Fruit fly (Drosophila melanogaster) whole organism, pupa: Measurements from ENCODE around the gene Lectin-galC1.
A peak's percentile ranks its signal among the peaks of the same experiment; 100 is the strongest.

ENCODE experiments used
- CG10348 ChIP-seq: fragments of 200-800 bp; sonication (Bioruptor generic); IDR thresholded peaks from 2 replicates; pipeline ENCODE4 v1.3.6; 2022; ENCODE audit warnings: missing biosample characterization, missing genetic modification characterization
- CG12605 ChIP-seq: fragments of 200-800 bp; sonication (Bioruptor generic); IDR thresholded peaks from 2 replicates; pipeline ENCODE4 v1.3.6; 2022; ENCODE audit warnings: missing biosample characterization, missing genetic modification characterization
- CG13204 ChIP-seq: fragments of 200-800 bp; sonication (Bioruptor generic); optimal IDR thresholded peaks from 2 replicates; lab custom pipeline; 2018; ENCODE audit warnings: missing biosample characterization, mild to moderate bottlenecking, missing genetic modification characterization, moderate library complexity
- CG14655 ChIP-seq: fragments of 200-800 bp; sonication (Bioruptor generic); optimal IDR thresholded peaks from 3 replicates; lab custom pipeline; 2017; ENCODE audit warnings: mild to moderate bottlenecking, missing biosample characterization, missing genetic modification reagents, missing genetic modification characterization
- CG15710 ChIP-seq: fragments of 200-800 bp; sonication (Bioruptor generic); optimal IDR thresholded peaks from 2 replicates; lab custom pipeline; 2018; ENCODE audit warnings: missing biosample characterization, mild to moderate bottlenecking, missing genetic modification characterization, moderate library complexity
- CG17806 ChIP-seq: fragments of 200-800 bp; sonication (Bioruptor generic); optimal IDR thresholded peaks from 2 replicates; lab custom pipeline; 2018; ENCODE audit warnings: missing biosample characterization, mild to moderate bottlenecking, missing genetic modification characterization, moderate library complexity
- CG32121 ChIP-seq: fragments of 200-800 bp; sonication (Bioruptor generic); IDR thresholded peaks from 2 replicates; pipeline ENCODE4 v1.3.6; 2022; ENCODE audit warnings: missing biosample characterization, missing genetic modification characterization
- CG34367 ChIP-seq: fragments of 200-800 bp; sonication (Bioruptor generic); optimal IDR thresholded peaks from 2 replicates; lab custom pipeline; 2018; ENCODE audit warnings: missing biosample characterization, mild to moderate bottlenecking, missing genetic modification characterization
- CG4496 ChIP-seq: fragments of 200-800 bp; sonication (Bioruptor generic); IDR thresholded peaks from 3 replicates; pipeline ENCODE4 v1.3.6; 2022; ENCODE audit warnings: missing biosample characterization, missing genetic modification characterization
- CG8159 ChIP-seq: fragments of 200-800 bp; sonication (Bioruptor generic); optimal IDR thresholded peaks from 3 replicates; lab custom pipeline; 2018; ENCODE audit warnings: missing biosample characterization, mild to moderate bottlenecking, missing genetic modification characterization, moderate library complexity
- CG8301 ChIP-seq: fragments of 200-800 bp; sonication (Bioruptor generic); optimal IDR thresholded peaks from 2 replicates; lab custom pipeline; 2018; ENCODE audit warnings: missing biosample characterization, mild to moderate bottlenecking, missing genetic modification characterization
- CG9948 ChIP-seq: fragments of 200-800 bp; sonication (Bioruptor generic); optimal IDR thresholded peaks from 2 replicates; lab custom pipeline; 2018; ENCODE audit warnings: missing biosample characterization, mild to moderate bottlenecking, missing genetic modification characterization, moderate library complexity
- D1 ChIP-seq: fragments of 200-800 bp; sonication (Bioruptor generic); optimal IDR thresholded peaks from 2 replicates; lab custom pipeline; 2018; ENCODE audit warnings: missing biosample characterization, mild to moderate bottlenecking, missing genetic modification characterization, moderate library complexity
- EcR ChIP-seq: fragments of 200-800 bp; sonication (Bioruptor generic); optimal IDR thresholded peaks from 3 replicates; lab custom pipeline; 2019; ENCODE audit warnings: missing biosample characterization, missing genetic modification characterization, mild to moderate bottlenecking, moderate library complexity, missing genetic modification reagents
- Ets98B ChIP-seq: fragments of 200-800 bp; sonication (Bioruptor generic); IDR thresholded peaks from 2 replicates; pipeline ENCODE4 v1.3.6; 2022; ENCODE audit warnings: missing biosample characterization, missing genetic modification characterization
- Pif1A ChIP-seq: fragments of 200-800 bp; sonication (Bioruptor generic); optimal IDR thresholded peaks from 3 replicates; lab custom pipeline; 2016; ENCODE audit warnings: missing biosample characterization, missing genetic modification characterization
- Pif1B ChIP-seq: fragments of 200-800 bp; sonication (Bioruptor generic); optimal IDR thresholded peaks from 3 replicates; lab custom pipeline; 2016; ENCODE audit warnings: missing biosample characterization, missing genetic modification characterization
- Snoo ChIP-seq: fragments of 200-800 bp; sonication (Bioruptor generic); optimal IDR thresholded peaks from 3 replicates; lab custom pipeline; 2017; ENCODE audit warnings: missing biosample characterization, mild to moderate bottlenecking, missing genetic modification characterization, inconsistent platforms
- fd96Ca ChIP-seq: fragments of 200-800 bp; sonication (Bioruptor generic); IDR thresholded peaks from 3 replicates; pipeline ENCODE4 v1.3.6; 2022; ENCODE audit warnings: missing biosample characterization, missing genetic modification characterization
- gl ChIP-seq: fragments of 200-800 bp; sonication (Bioruptor generic); optimal IDR thresholded peaks from 2 replicates; lab custom pipeline; 2018; ENCODE audit warnings: missing biosample characterization, mild to moderate bottlenecking, missing genetic modification characterization
- rn ChIP-seq: fragments of 200-800 bp; sonication (Bioruptor generic); IDR thresholded peaks from 2 replicates; pipeline ENCODE4 v1.3.6; 2022; ENCODE audit warnings: missing biosample characterization, missing genetic modification characterization

The Lectin-galC1 gene

DNA sequence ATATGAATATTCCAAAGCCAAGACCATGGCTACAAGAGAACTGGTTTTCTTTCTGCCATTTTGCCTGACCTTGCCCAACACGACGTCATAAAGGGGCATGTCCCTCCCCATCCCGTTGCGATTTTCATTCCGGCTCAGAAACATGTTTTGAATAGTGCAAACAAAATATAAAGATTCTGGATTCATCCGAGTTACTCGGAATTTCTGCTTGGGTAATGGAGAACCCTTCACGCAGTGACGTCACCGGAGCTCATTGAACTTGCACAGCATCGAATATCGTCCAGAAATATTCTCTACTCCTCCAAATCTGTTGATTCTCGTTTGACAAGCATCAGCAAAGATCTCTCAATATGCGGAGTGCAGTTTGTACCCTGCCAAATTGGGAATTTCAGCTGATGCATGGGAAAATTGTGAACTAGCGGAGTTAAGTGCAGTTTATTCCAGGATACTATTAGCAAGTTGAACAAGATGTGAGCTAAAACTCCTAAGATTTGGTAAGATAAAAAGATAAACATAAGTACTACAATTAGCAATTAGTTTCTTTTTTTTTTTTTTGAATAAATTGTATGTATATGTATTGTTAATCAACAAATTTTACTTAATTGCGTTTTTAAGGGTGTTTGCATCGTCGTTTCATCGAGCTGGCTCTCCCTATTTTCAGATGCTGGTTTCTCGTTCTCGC is 37.0 kb downstream of the Lectin-galC1 start, which contains the start of gene CG10026:
Gene CG10026, plus strand, starts transcription at position 187 of the 682 bp plus-strand sequence.
- TF ChIP-seq Ets98B, result no peak
- TF ChIP-seq Snoo (tag; lab: Kevin White, UChicago), result peak; percentile 52
- peak; percentile 59 for TF ChIP-seq Pif1A (GFP tag; lab: Kevin White, UChicago)
- no peak for TF ChIP-seq CG10348 (GFP tag; lab: Robert Waterston, UW)
- no peak for TF ChIP-seq fd96Ca (GFP tag; lab: Robert Waterston, UW)
- TF ChIP-seq CG17806, result peak; percentile 29
- TF ChIP-seq CG12605 (GFP tag; lab: Robert Waterston, UW), result no peak
- peak; percentile 60 for TF ChIP-seq CG34367 (tag; lab: Kevin White, UChicago)
- peak; percentile 69 for TF ChIP-seq CG15710 (tag; lab: Kevin White, UChicago)
- TF ChIP-seq EcR (GFP tag; lab: Kevin White, UChicago), result peak; percentile 99
- peak; percentile 73 for TF ChIP-seq CG8159 (tag; lab: Kevin White, UChicago)
- TF ChIP-seq rn, result no peak
- TF ChIP-seq Pif1B (GFP tag; lab: Kevin White, UChicago), result peak; percentile 42
- TF ChIP-seq CG13204 (GFP tag; lab: Kevin White, UChicago), result no peak
- no peak for TF ChIP-seq gl
- TF ChIP-seq CG8301 (tag; lab: Kevin White, UChicago), result peak; percentile 48
- peak; percentile 11; the same call in 1 of the 2 replicates for TF ChIP-seq CG32121
- TF ChIP-seq CG9948 (tag; lab: Kevin White, UChicago), result peak; percentile 58
- TF ChIP-seq CG14655 (GFP tag; lab: Kevin White, UChicago), result peak; percentile 61
- TF ChIP-seq CG4496 (GFP tag; lab: Robert Waterston, UW), result no peak
- no peak for TF ChIP-seq D1

DNA sequence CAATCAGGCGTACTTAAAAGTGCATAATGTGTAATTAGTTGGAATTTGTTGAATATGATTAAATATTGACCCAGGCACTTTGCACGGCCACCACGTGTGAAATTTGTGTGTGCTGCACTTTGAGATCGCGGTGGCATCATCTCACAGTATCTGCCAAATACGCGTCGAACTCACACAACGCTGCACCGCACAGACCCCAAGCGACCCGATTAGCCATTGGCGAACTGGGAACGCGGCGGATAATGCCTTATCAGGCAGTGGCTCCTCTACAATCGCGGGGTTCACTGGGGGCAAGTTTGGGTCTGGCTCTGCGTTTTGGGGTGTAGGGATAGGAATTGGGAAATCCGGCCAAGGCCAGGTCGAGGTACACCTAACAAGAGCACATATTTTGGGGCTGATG is 38.0 kb downstream of the Lectin-galC1 start:
- no peak for TF ChIP-seq CG4496 (GFP tag; lab: Robert Waterston, UW)
- TF ChIP-seq EcR (GFP tag; lab: Kevin White, UChicago), result no peak
- TF ChIP-seq CG32121, result peak; percentile 26; the same call in 1 of the 2 replicates
- no peak for TF ChIP-seq rn

DNA sequence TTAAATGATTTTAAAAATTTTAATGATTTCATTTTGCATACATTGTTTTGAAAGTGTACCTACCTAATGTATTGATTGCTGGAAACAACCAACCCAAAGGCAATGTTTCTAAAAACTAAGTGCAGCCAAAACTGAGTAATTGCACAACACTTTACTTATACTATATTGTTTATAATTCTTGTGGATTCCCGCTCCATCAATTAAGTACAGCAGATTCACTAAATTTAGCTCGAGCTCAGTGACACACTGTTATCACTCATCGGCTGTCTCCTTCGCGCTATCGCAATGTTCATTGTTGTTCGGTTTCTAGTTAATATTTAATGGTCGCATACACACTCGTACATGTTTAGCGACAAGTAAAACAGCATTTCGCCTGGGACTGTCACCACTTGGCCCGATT is 38.5 kb downstream of the Lectin-galC1 start:
- TF ChIP-seq Ets98B (no peak), CG4496 (GFP tag; lab: Robert Waterston, UW) (no peak), fd96Ca (GFP tag; lab: Robert Waterston, UW) (no peak), CG32121 (no peak), Pif1A (GFP tag; lab: Kevin White, UChicago) (no peak), CG13204 (GFP tag; lab: Kevin White, UChicago) (no peak), Snoo (tag; lab: Kevin White, UChicago) (no peak), CG34367 (tag; lab: Kevin White, UChicago) (no peak), gl (no peak), CG8301 (tag; lab: Kevin White, UChicago) (no peak)
- TF ChIP-seq, all 21 proteins: peak for 0

DNA sequence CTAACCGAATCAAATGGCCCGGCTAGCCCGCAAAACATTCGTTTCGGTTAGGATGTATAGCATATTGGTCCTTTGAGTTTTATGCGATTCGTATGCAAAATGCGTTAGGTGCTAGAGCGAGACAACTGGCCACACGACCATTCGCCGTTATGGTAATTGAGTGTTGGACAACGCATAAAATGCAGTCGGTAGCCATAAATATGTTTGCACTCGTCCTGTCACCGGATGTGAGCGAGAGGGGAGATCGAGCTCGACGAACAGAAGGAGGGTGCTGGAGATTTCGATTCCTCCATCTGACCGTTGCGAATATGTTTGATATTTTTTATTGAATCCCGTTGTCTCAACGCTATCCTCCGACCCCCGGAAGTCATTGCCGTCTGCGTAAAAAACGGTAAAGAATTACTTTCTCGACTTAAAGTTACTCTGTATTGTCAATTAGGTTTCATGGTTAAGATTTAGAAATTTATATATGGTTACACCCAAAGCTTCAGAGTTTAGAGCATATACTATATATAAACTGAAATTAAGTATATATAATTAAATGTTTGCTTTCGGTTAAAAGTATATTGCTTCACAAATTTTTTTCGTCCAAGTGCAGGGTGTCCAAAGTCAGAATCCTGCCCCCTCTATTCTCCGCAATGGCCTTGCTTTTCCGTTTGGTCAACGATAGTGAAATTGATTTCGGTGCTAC is 40.8 kb downstream of the Lectin-galC1 start:
- no peak for TF ChIP-seq CG34367 (tag; lab: Kevin White, UChicago)
- no peak for TF ChIP-seq D1
- no peak for TF ChIP-seq CG8301 (tag; lab: Kevin White, UChicago)
- TF ChIP-seq CG13204 (GFP tag; lab: Kevin White, UChicago), result no peak
- no peak for TF ChIP-seq Pif1A (GFP tag; lab: Kevin White, UChicago)
- TF ChIP-seq CG9948 (tag; lab: Kevin White, UChicago), result no peak
- no peak for TF ChIP-seq CG15710 (tag; lab: Kevin White, UChicago)
- no peak for TF ChIP-seq Pif1B (GFP tag; lab: Kevin White, UChicago)
- TF ChIP-seq CG4496 (GFP tag; lab: Robert Waterston, UW), result no peak
- TF ChIP-seq CG10348 (GFP tag; lab: Robert Waterston, UW), result no peak
- no peak for TF ChIP-seq fd96Ca (GFP tag; lab: Robert Waterston, UW)
- TF ChIP-seq Ets98B, result no peak
- no peak for TF ChIP-seq CG17806
- TF ChIP-seq rn, result no peak
- no peak for TF ChIP-seq gl
- TF ChIP-seq CG12605 (GFP tag; lab: Robert Waterston, UW), result no peak
- TF ChIP-seq Snoo (tag; lab: Kevin White, UChicago), result no peak
- TF ChIP-seq, all 21 proteins: peak for 0

DNA sequence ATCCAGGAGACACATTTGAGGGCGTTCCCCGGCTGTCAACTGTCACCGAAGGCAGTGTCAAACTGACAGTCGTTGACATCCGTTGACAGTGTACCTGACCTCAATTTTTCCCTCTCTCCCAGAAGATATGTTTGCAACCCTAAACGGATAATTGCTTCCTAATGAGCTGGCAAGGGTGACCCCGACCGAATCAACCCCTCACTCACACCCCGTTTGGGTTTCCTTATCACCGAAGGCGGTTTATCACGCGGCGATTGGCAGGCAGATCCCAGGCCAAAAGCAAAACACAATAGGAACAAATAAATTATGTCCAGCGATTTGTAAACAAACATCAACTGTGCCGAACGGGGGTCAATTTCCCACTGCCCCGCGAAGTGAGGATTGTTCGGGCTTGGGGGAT is 42.2 kb downstream of the Lectin-galC1 start:
- TF ChIP-seq CG9948 (tag; lab: Kevin White, UChicago) (no peak), CG32121 (no peak), CG8159 (tag; lab: Kevin White, UChicago) (no peak), D1 (no peak), CG12605 (GFP tag; lab: Robert Waterston, UW) (no peak), CG34367 (tag; lab: Kevin White, UChicago) (no peak), CG4496 (GFP tag; lab: Robert Waterston, UW) (no peak), Pif1A (GFP tag; lab: Kevin White, UChicago) (no peak), EcR (GFP tag; lab: Kevin White, UChicago) (no peak), Pif1B (GFP tag; lab: Kevin White, UChicago) (no peak), CG13204 (GFP tag; lab: Kevin White, UChicago) (no peak), CG8301 (tag; lab: Kevin White, UChicago) (no peak)
